Worm (Caenorhabditis elegans) whole organism, L1 larva: ENCODE results near the gene rpt-6.

ENCODE experiments used
- elt-2 ChIP-seq: sonication (generic microtip); optimal IDR thresholded peaks from 2 replicates; lab custom pipeline; 2016; ENCODE audit warnings: missing genetic modification characterization, mild to moderate bottlenecking, inconsistent platforms, missing compliant biosample characterization, missing genetic modification reagents
- lin-13 ChIP-seq: fragments of 150-350 bp; optimal IDR thresholded peaks from 2 replicates; lab custom pipeline; 2014; ENCODE audit warnings: missing biosample characterization, missing genetic modification reagents, missing genetic modification characterization
- nhr-237 ChIP-seq: fragments of 150-350 bp; optimal IDR thresholded peaks from 2 replicates; lab custom pipeline; 2014; ENCODE audit warnings: missing biosample characterization, missing genetic modification characterization

DNA sequence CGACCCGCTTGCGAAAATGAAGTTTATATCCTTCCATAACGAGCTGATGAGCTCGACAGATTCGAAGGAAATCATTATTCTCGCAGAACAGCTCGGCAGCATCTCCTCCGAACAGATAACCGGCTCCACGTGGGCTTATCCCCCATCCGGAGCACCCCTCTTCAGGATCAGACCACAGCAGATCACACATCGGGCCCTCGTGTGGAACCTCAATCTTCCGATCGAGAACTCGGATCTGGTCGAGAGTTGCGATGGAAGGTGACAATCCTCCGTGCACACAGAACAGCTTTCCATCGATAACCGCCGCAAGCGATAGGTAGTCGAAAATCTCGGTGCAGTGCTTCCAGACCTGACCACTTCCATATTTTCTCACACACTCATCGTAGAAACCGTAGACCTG is 5.4 kb downstream of the rpt-6 start:
- TF ChIP-seq elt-2 (tag; lab: Kevin White, UChicago) (no peak), nhr-237 (no peak), lin-13 (GFP tag; lab: Kevin White, UChicago) (no peak)
